Fruit fly (Drosophila melanogaster): ENCODE results near the gene CG15876.
A peak's percentile ranks its signal among the peaks of the same experiment; 100 is the strongest.

The CG15876 gene

DNA sequence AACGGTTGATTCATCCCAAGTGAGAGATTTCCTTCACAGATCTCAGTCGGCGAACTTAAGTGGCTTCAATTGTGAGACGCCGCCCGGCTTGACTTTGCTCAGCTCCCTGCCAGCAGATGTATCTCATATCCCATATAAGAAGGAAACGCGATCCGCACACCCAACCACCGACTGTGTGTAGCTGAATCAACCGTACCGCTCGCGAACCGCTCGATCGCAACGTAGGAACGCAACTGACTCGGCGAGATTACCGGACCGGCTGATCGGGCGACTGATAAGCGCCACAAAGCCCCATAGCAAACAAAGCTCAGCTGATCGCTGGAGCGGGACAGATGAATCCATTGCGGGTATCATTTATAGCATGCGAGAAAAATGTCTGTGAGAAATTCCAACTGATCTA, 7.5 kb downstream of the CG15876 start, which contains the start of gene axo:
Gene axo, minus strand, starts transcription at position 185 of the 400 bp plus-strand sequence.
- peak; percentile 77 for TF ChIP-seq CG13204 (GFP tag; optimal IDR thresholded peaks at IDR 0.05)
- no peak for TF ChIP-seq CG12605 (GFP tag; IDR thresholded peaks at IDR 0.05)

DNA sequence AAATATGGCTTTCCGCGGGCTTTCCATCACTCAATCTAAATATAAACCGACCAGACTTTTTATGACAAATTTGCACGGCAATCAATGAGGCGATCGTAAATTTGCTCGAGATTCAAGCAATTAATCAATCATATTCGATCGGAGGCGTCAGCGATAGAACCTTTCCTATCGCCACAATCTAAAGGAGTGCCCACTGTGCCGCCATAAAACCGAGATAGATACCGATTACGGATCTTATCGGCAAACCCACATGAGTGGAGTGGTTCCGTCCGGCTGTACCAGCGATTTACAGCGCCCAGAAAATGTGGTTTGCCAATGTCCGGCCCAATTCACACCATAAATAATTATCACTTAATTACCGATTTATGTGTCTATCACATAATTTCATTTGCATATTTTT, 8.0 kb downstream of the CG15876 start:
- TF ChIP-seq CG9948 (tag; optimal IDR thresholded peaks at IDR 0.05) (no peak), Pif1B (GFP tag; optimal IDR thresholded peaks at IDR 0.05) (no peak), EcR (GFP tag; optimal IDR thresholded peaks at IDR 0.05) (no peak), CG8159 (tag; optimal IDR thresholded peaks at IDR 0.05) (no peak), CG13204 (GFP tag; optimal IDR thresholded peaks at IDR 0.05) (no peak), CG34367 (tag; optimal IDR thresholded peaks at IDR 0.05) (no peak), CG12605 (GFP tag; IDR thresholded peaks at IDR 0.05) (no peak), D1 (tag; optimal IDR thresholded peaks at IDR 0.05) (no peak), CG17806 (tag; optimal IDR thresholded peaks at IDR 0.05) (no peak), Ets98B (GFP tag; IDR thresholded peaks at IDR 0.05) (no peak), CG10348 (GFP tag; IDR thresholded peaks at IDR 0.05) (no peak), CG14655 (GFP tag; optimal IDR thresholded peaks at IDR 0.05) (no peak), fd96Ca (GFP tag; IDR thresholded peaks at IDR 0.05) (no peak), CG32121 (GFP tag; IDR thresholded peaks at IDR 0.05) (no peak), rn (GFP tag; IDR thresholded peaks at IDR 0.05) (no peak), CG4496 (GFP tag; IDR thresholded peaks at IDR 0.05) (no peak)

DNA sequence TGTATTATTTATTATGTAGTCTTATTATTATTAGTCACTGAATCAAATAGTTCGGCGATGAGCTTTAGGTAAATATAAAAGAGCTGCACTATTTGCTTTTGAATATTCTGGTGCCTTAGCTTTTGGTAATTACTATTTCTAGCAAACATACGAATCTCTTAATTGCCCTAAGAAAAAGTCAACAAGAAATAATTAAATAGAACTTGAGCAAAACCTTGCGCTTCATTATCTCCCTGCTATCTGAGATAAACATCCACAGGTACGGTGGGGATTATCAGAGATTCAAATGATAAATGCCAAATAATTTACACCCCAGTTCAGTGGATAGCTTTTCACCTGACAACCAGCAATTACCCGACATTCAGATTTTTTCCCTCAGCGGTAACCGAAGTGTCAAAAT, 8.6 kb downstream of the CG15876 start:
- TF ChIP-seq Ets98B (GFP tag; IDR thresholded peaks at IDR 0.05) (no peak), CG12605 (GFP tag; IDR thresholded peaks at IDR 0.05) (no peak), CG8301 (tag; optimal IDR thresholded peaks at IDR 0.05) (no peak), Pif1A (GFP tag; optimal IDR thresholded peaks at IDR 0.05) (no peak), CG32121 (GFP tag; IDR thresholded peaks at IDR 0.05) (no peak), Snoo (tag; optimal IDR thresholded peaks at IDR 0.05) (no peak), CG17806 (tag; optimal IDR thresholded peaks at IDR 0.05) (no peak), gl (tag; optimal IDR thresholded peaks at IDR 0.05) (no peak), CG14655 (GFP tag; optimal IDR thresholded peaks at IDR 0.05) (no peak), CG15710 (tag; optimal IDR thresholded peaks at IDR 0.05) (no peak), CG4496 (GFP tag; IDR thresholded peaks at IDR 0.05) (no peak), Pif1B (GFP tag; optimal IDR thresholded peaks at IDR 0.05) (no peak), CG9948 (tag; optimal IDR thresholded peaks at IDR 0.05) (no peak), CG8159 (tag; optimal IDR thresholded peaks at IDR 0.05) (no peak), CG13204 (GFP tag; optimal IDR thresholded peaks at IDR 0.05) (no peak), rn (GFP tag; IDR thresholded peaks at IDR 0.05) (no peak), CG34367 (tag; optimal IDR thresholded peaks at IDR 0.05) (no peak), D1 (tag; optimal IDR thresholded peaks at IDR 0.05) (no peak), CG10348 (GFP tag; IDR thresholded peaks at IDR 0.05) (no peak)

DNA sequence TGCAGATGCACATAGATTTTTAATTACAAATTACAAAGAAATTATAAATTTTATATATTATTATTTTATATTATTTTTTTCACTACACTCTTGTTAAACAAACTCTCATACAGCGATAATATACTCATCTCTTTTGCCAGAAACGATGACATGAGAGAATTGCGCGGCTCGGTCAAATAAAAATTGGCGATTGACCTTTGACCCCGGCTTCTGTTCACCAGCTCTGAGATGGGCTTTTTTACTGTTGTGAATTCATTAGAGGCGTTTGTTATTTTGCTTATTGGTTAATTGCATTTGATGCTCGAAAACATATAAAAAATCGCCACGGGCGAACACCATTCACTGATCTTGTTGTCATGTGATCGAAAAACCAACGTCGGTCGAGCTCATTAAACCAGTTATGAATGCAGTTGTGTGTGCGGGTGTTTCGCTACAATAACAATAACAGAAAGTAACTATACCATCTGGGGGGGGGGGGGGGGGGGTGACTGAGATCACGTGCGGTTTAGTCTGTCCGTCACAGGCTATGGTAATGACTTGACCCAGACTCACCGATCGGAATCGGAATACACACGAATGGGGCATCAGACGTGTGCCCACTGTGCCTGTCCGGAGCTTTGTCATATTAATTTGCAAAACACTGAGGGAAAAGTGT, 9.9 kb downstream of the CG15876 start:
- TF ChIP-seq CG10348 (GFP tag; IDR thresholded peaks at IDR 0.05), result 0 out of 2 replicates have a peak, but pooled peaks have one; percentile 19
- no peak for TF ChIP-seq CG8159 (tag; optimal IDR thresholded peaks at IDR 0.05)

DNA sequence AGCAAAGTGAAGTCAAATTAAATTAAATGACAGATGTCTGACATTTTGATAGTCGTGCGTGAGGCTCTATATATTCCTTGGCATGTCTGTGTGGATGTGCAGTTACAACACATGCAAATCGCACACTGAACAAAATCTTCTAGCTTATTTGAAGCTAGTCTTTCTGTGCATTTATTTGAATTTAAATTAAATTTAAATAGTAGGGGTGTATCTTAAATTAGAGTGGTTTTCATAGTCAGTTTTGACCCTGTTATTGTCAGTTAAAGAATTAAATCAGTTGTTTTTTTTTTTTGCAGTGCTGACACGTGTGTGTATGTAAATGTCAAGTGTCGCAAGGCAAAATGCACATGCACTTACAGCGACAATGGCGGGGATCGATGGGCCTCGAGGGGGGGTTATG, 15.6 kb downstream of the CG15876 start:
- TF ChIP-seq CG13204 (GFP tag; optimal IDR thresholded peaks at IDR 0.05), result no peak
- no peak for TF ChIP-seq CG34367 (tag; optimal IDR thresholded peaks at IDR 0.05)
- TF ChIP-seq CG8159 (tag; optimal IDR thresholded peaks at IDR 0.05), result peak; percentile 60
- peak; percentile 19 for TF ChIP-seq Pif1A (GFP tag; optimal IDR thresholded peaks at IDR 0.05)
- TF ChIP-seq CG4496 (GFP tag; IDR thresholded peaks at IDR 0.05), result peak; percentile 53; the same call in 1 of the 3 replicates
- no peak for TF ChIP-seq gl (tag; optimal IDR thresholded peaks at IDR 0.05)
- no peak for TF ChIP-seq EcR (GFP tag; optimal IDR thresholded peaks at IDR 0.05)
- no peak for TF ChIP-seq CG17806 (tag; optimal IDR thresholded peaks at IDR 0.05)
- peak; percentile 53 for TF ChIP-seq CG14655 (GFP tag; optimal IDR thresholded peaks at IDR 0.05)
- TF ChIP-seq CG8301 (tag; optimal IDR thresholded peaks at IDR 0.05), result peak; percentile 41
- no peak for TF ChIP-seq rn (GFP tag; IDR thresholded peaks at IDR 0.05)
- TF ChIP-seq fd96Ca (GFP tag; IDR thresholded peaks at IDR 0.05), result no peak
- TF ChIP-seq CG10348 (GFP tag; IDR thresholded peaks at IDR 0.05), result no peak

DNA sequence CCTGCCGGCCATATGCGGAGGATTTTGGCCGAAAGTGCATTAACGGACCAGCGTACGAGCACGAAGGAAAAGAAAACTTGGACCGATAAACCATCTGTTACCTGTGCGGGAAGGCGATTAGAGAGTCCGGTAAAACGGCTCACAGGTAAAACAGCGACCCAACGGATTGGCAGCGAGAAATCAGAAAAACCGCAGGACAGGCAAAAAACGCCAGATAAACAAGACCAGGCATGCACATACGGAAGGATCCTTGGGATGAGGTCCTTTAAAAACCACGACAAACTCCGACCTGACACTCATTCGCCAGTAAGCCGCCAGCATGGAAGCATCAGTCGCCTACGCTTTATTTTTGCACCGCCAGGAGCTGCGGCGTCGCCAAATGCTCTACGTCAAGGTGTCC, 17.1 kb downstream of the CG15876 start, which contains the start of gene CG34266:
Gene CG34266, plus strand, starts transcription at position 301 of the 400 bp plus-strand sequence.
- TF ChIP-seq CG8159 (tag; optimal IDR thresholded peaks at IDR 0.05), result no peak
- TF ChIP-seq CG17806 (tag; optimal IDR thresholded peaks at IDR 0.05), result no peak
- no peak for TF ChIP-seq Pif1A (GFP tag; optimal IDR thresholded peaks at IDR 0.05)
- TF ChIP-seq fd96Ca (GFP tag; IDR thresholded peaks at IDR 0.05), result no peak
- no peak for TF ChIP-seq EcR (GFP tag; optimal IDR thresholded peaks at IDR 0.05)
- no peak for TF ChIP-seq gl (tag; optimal IDR thresholded peaks at IDR 0.05)
- no peak for TF ChIP-seq CG4496 (GFP tag; IDR thresholded peaks at IDR 0.05)
- no peak for TF ChIP-seq Snoo (tag; optimal IDR thresholded peaks at IDR 0.05)
- no peak for TF ChIP-seq CG10348 (GFP tag; IDR thresholded peaks at IDR 0.05)
- no peak for TF ChIP-seq CG34367 (tag; optimal IDR thresholded peaks at IDR 0.05)
- no peak for TF ChIP-seq Ets98B (GFP tag; IDR thresholded peaks at IDR 0.05)
- TF ChIP-seq Pif1B (GFP tag; optimal IDR thresholded peaks at IDR 0.05), result no peak
- TF ChIP-seq CG9948 (tag; optimal IDR thresholded peaks at IDR 0.05), result no peak
- TF ChIP-seq CG15710 (tag; optimal IDR thresholded peaks at IDR 0.05), result no peak
- TF ChIP-seq CG13204 (GFP tag; optimal IDR thresholded peaks at IDR 0.05), result no peak
